Worm (Caenorhabditis elegans) whole organism, L1 larva: ENCODE measurements around the gene nono-1.

ENCODE experiments used
- dpl-1 ChIP-seq, 3 experiments: fragments of 150-350 bp in 2 of 3; sonication (generic microtip) in 1 of 3; optimal IDR thresholded peaks; 2 replicates each; lab custom pipeline; 2014 to 2017; ENCODE audit warnings: missing biosample characterization in 3 of 3, missing genetic modification characterization in 3 of 3, missing genetic modification reagents in 3 of 3
- elt-3 ChIP-seq, 6 experiments: fragments of 150-350 bp in 1 of 6; sonication (generic microtip); optimal IDR thresholded peaks; 2 replicates each; lab custom pipeline; 2017 to 2018; ENCODE audit warnings: missing biosample characterization in 6 of 6, missing genetic modification characterization in 6 of 6, inconsistent platforms in 1 of 6
- lsy-2 ChIP-seq, 2 experiments: fragments of 150-350 bp; optimal IDR thresholded peaks; 2 replicates each; lab custom pipeline; 2014; ENCODE audit warnings: missing biosample characterization in 2 of 2, missing genetic modification characterization in 2 of 2
- nhr-237 ChIP-seq: fragments of 150-350 bp; optimal IDR thresholded peaks from 2 replicates; lab custom pipeline; 2014; ENCODE audit warnings: missing biosample characterization, missing genetic modification characterization
- nhr-28 ChIP-seq: fragments of 150-350 bp; optimal IDR thresholded peaks from 2 replicates; lab custom pipeline; 2014; ENCODE audit warnings: missing biosample characterization, missing genetic modification characterization
- unc-86 ChIP-seq: sonication (generic microtip); optimal IDR thresholded peaks from 2 replicates; lab custom pipeline; 2016; ENCODE audit warnings: missing genetic modification characterization, missing compliant biosample characterization

DNA sequence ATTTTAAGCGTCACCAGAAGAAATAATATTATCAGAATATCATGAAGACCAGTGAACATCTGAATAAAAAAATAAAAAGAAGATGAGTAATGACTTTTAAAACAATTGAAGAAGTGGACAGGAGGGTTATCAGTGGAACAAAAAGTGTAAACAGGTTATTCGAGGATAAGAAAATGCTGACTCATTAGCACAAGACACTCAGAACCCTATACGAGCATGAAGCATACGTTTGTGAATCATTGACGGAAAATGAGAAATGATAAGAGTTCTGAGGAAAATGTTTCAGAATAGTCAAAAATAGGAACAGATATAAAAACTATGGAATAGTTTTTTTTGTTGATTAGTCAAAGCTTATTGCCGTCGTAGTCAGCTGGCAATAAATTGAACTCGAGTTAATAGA, 25.2 kb downstream of the nono-1 start, which contains the start of gene zmp-1:
- TF ChIP-seq nhr-28 (tag; lab: Kevin White, UChicago) (no peak), elt-3 (tag; optimal IDR thresholded peaks at IDR 0.05; lab: Kevin White, UChicago) (no peak), dpl-1 (GFP tag; optimal IDR thresholded peaks at IDR 0.05; lab: Kevin White, UChicago) (no peak), lsy-2 (tag; optimal IDR thresholded peaks at IDR 0.05; lab: Kevin White, UChicago) (no peak), nhr-237 (tag; lab: Kevin White, UChicago) (no peak), unc-86 (tag; lab: Kevin White, UChicago) (no peak)
